Worm (Caenorhabditis elegans) whole organism, L4/young adult: Measurements from ENCODE around the gene srb-6.

ENCODE experiments used
- dao-5 ChIP-seq: sonication (generic microtip); optimal IDR thresholded peaks from 2 replicates; lab custom pipeline; 2016; ENCODE audit warnings: missing genotype, missing genetic modification characterization, moderate library complexity, missing compliant biosample characterization
- him-1 ChIP-seq: sonication (generic microtip); optimal IDR thresholded peaks from 2 replicates; lab custom pipeline; 2016; ENCODE audit warnings: missing genotype, missing genetic modification reagents, missing genetic modification characterization, missing compliant biosample characterization

- no peak for TF ChIP-seq dao-5 (tag; lab: Kevin White, UChicago)
- no peak for TF ChIP-seq him-1
These were observed 30.6 kb upstream of the srb-6 start for ce11 chrII:10164137-10164536.
